Fruit fly (Drosophila melanogaster) whole organism, embryonic: ENCODE results near the gene Cpr67Fb.

Source experiments
- Abd-B ChIP-seq: fragments of 200-800 bp; sonication (Bioruptor generic); optimal IDR thresholded peaks from 2 replicates; lab custom pipeline; 2018; ENCODE audit warnings: missing biosample characterization, mild to moderate bottlenecking, missing genetic modification characterization, moderate library complexity
- Awh ChIP-seq: fragments of 200-800 bp; sonication (Bioruptor generic); IDR thresholded peaks from 2 replicates; pipeline ENCODE4, ENCODE4 v1.3.6; 2022; ENCODE audit warnings: missing biosample characterization, missing genetic modification characterization
- CG11723 ChIP-seq: fragments of 200-800 bp; sonication (Bioruptor generic); optimal IDR thresholded peaks from 2 replicates; lab custom pipeline; 2017; ENCODE audit warnings: missing biosample characterization, mild to moderate bottlenecking, missing genetic modification characterization
- CG2889 ChIP-seq: fragments of 200-800 bp; sonication (Bioruptor generic); IDR thresholded peaks from 3 replicates; pipeline ENCODE4 v1.3.6; 2022; ENCODE audit warnings: missing biosample characterization, missing genetic modification characterization
- CG3163 ChIP-seq: fragments of 200-800 bp; sonication (Bioruptor generic); optimal IDR thresholded peaks from 3 replicates; lab custom pipeline; 2016; ENCODE audit warnings: missing biosample characterization, missing genetic modification characterization
- CG34376 ChIP-seq: fragments of 200-800 bp; sonication (Bioruptor generic); optimal IDR thresholded peaks from 2 replicates; lab custom pipeline; 2018; ENCODE audit warnings: missing biosample characterization, mild to moderate bottlenecking, missing genetic modification characterization
- CG4730 ChIP-seq: fragments of 200-800 bp; sonication (Bioruptor generic); IDR thresholded peaks from 2 replicates; pipeline ENCODE4 v1.3.6; 2022; ENCODE audit warnings: missing biosample characterization, missing genetic modification characterization
- CG4820 ChIP-seq: fragments of 200-800 bp; sonication (Bioruptor generic); optimal IDR thresholded peaks from 3 replicates; lab custom pipeline; 2016; ENCODE audit warnings: missing biosample characterization, missing genetic modification characterization
- CG6765 ChIP-seq: fragments of 200-800 bp; sonication (Bioruptor generic); optimal IDR thresholded peaks from 3 replicates; lab custom pipeline; 2017; ENCODE audit warnings: missing biosample characterization, mild to moderate bottlenecking, missing genetic modification characterization
- CG9797 ChIP-seq: fragments of 200-800 bp; sonication (Bioruptor generic); optimal IDR thresholded peaks from 3 replicates; lab custom pipeline; 2018; ENCODE audit warnings: missing biosample characterization, mild to moderate bottlenecking, missing genetic modification characterization
- Dfd ChIP-seq, 2 experiments: fragments of >200 bp; optimal IDR thresholded peaks; 2 replicates each; lab custom pipeline; 2017; ENCODE audit warnings: missing biosample characterization in 2 of 2, missing genetic modification characterization in 2 of 2
- Dip2 ChIP-seq: fragments of 200-800 bp; sonication (Bioruptor generic); IDR thresholded peaks from 2 replicates; pipeline ENCODE4 v1.3.6; 2022; ENCODE audit warnings: missing biosample characterization, missing genetic modification characterization
- Doc2 ChIP-seq: fragments of 200-800 bp; sonication (Bioruptor generic); IDR thresholded peaks from 2 replicates; pipeline ENCODE4 v1.3.6; 2022; ENCODE audit warnings: missing biosample characterization, missing genetic modification characterization
- Dref ChIP-seq: fragments of 200-800 bp; sonication (Bioruptor generic); IDR thresholded peaks from 2 replicates; pipeline ENCODE4 v1.3.6; 2022; ENCODE audit warnings: missing biosample characterization, missing genetic modification characterization
- Drgx ChIP-seq: fragments of 200-800 bp; sonication (Bioruptor generic); IDR thresholded peaks from 2 replicates; pipeline ENCODE4 v1.3.6; 2022; ENCODE audit warnings: missing biosample characterization, missing genetic modification characterization
- Fer1 ChIP-seq: fragments of 200-800 bp; sonication (Bioruptor generic); optimal IDR thresholded peaks from 2 replicates; lab custom pipeline; 2017; ENCODE audit warnings: missing biosample characterization, mild to moderate bottlenecking, missing genetic modification characterization
- Gsc ChIP-seq: fragments of 200-800 bp; sonication (Bioruptor generic); IDR thresholded peaks from 2 replicates; pipeline ENCODE4 v1.3.6; 2022; ENCODE audit warnings: missing biosample characterization, missing genetic modification characterization
- HLH3B ChIP-seq: fragments of 200-800 bp; sonication (Bioruptor generic); IDR thresholded peaks from 2 replicates; pipeline ENCODE4 v1.3.6; 2022; ENCODE audit warnings: missing biosample characterization, missing genetic modification characterization
- Hmr ChIP-seq: fragments of 200-800 bp; sonication (Bioruptor generic); optimal IDR thresholded peaks from 3 replicates; lab custom pipeline; 2017; ENCODE audit warnings: mild to moderate bottlenecking, missing biosample characterization, missing genetic modification reagents, missing genetic modification characterization
- Mrtf ChIP-seq: fragments of 200-800 bp; sonication (Bioruptor generic); IDR thresholded peaks from 3 replicates; pipeline ENCODE4 v1.3.6; 2022; ENCODE audit warnings: missing biosample characterization, missing genetic modification characterization
- cg ChIP-seq: fragments of 200-800 bp; sonication (Bioruptor generic); optimal IDR thresholded peaks from 3 replicates; lab custom pipeline; 2019; ENCODE audit warnings: missing biosample characterization, mild to moderate bottlenecking, missing genetic modification characterization, moderate library complexity
- ci ChIP-seq: fragments of 200-800 bp; sonication (Bioruptor generic); IDR thresholded peaks from 3 replicates; pipeline ENCODE4 v1.3.6; 2022; ENCODE audit warnings: missing biosample characterization, missing genetic modification characterization
- corto ChIP-seq: fragments of 200-800 bp; sonication (Bioruptor generic); optimal IDR thresholded peaks from 2 replicates; lab custom pipeline; 2016; ENCODE audit warnings: missing biosample characterization, mild to moderate bottlenecking, missing genetic modification characterization, moderate library complexity
- ewg ChIP-seq: fragments of 200-800 bp; sonication (Bioruptor generic); optimal IDR thresholded peaks from 3 replicates; lab custom pipeline; 2017; ENCODE audit warnings: mild to moderate bottlenecking, missing biosample characterization, missing genetic modification reagents, missing genetic modification characterization
- grau ChIP-seq: fragments of 200-800 bp; optimal IDR thresholded peaks from 3 replicates; lab custom pipeline; 2019; ENCODE audit warnings: missing biosample characterization, mild to moderate bottlenecking, missing genetic modification characterization, moderate library complexity
- lbe ChIP-seq: fragments of 200-800 bp; sonication (Bioruptor generic); optimal IDR thresholded peaks from 2 replicates; lab custom pipeline; 2016; ENCODE audit warnings: missing biosample characterization, mild to moderate bottlenecking, missing genetic modification characterization
- lola ChIP-seq, 3 experiments: fragments of >200 bp in 2 of 3; fragments of 200-800 bp in 1 of 3; sonication (Bioruptor generic) in 1 of 3; optimal IDR thresholded peaks; 2 replicates each; lab custom pipeline; 2017 to 2019; ENCODE audit warnings: missing biosample characterization in 3 of 3, missing genetic modification characterization in 3 of 3, mild to moderate bottlenecking in 1 of 3, moderate library complexity in 1 of 3
- nom ChIP-seq: fragments of 200-800 bp; sonication (Bioruptor generic); optimal IDR thresholded peaks from 2 replicates; lab custom pipeline; 2017; ENCODE audit warnings: missing biosample characterization, missing genetic modification characterization, mild to moderate bottlenecking, moderate library complexity, missing genetic modification reagents
- org-1 ChIP-seq: fragments of 200-800 bp; sonication (Bioruptor generic); optimal IDR thresholded peaks from 2 replicates; lab custom pipeline; 2017; ENCODE audit warnings: missing biosample characterization, missing genetic modification characterization
- pho ChIP-seq: fragments of 200-800 bp; sonication (Bioruptor generic); optimal IDR thresholded peaks from 2 replicates; lab custom pipeline; 2016; ENCODE audit warnings: missing biosample characterization, missing genetic modification characterization
- pita ChIP-seq: fragments of 200-800 bp; sonication (Bioruptor generic); optimal IDR thresholded peaks from 2 replicates; lab custom pipeline; 2017; ENCODE audit warnings: missing biosample characterization, mild to moderate bottlenecking, missing genetic modification characterization
- sens ChIP-seq: fragments of 200-800 bp; sonication (Bioruptor generic); peaks from one replicate; lab custom pipeline; 2016; ENCODE audit warnings: missing biosample characterization, missing genetic modification characterization
- sob ChIP-seq: fragments of 200-800 bp; sonication (Bioruptor generic); IDR thresholded peaks from 2 replicates; pipeline ENCODE4 v1.3.6; 2022; ENCODE audit warnings: missing biosample characterization, missing genetic modification characterization
- stwl ChIP-seq: fragments of 200-800 bp; sonication (Bioruptor generic); optimal IDR thresholded peaks from 3 replicates; lab custom pipeline; 2018; ENCODE audit warnings: missing biosample characterization, mild to moderate bottlenecking, missing genetic modification characterization, moderate library complexity
- vnd ChIP-seq: fragments of 200-800 bp; sonication (Bioruptor generic); IDR thresholded peaks from 3 replicates; pipeline ENCODE4 v1.3.6; 2022; ENCODE audit warnings: missing biosample characterization, missing genetic modification characterization; ENCODE audit not compliant: partially characterized antibody
- z ChIP-seq: fragments of 200-800 bp; sonication (Bioruptor generic); IDR thresholded peaks from 3 replicates; pipeline ENCODE4 v1.3.6; 2022; ENCODE audit warnings: missing biosample characterization, missing genetic modification characterization
- zen2 ChIP-seq: fragments of 200-800 bp; sonication (Bioruptor generic); IDR thresholded peaks from 3 replicates; pipeline ENCODE4 v1.3.6; 2022; ENCODE audit warnings: missing biosample characterization, missing genetic modification characterization; ENCODE audit not compliant: partially characterized antibody

Gene Cpr67Fb

DNA sequence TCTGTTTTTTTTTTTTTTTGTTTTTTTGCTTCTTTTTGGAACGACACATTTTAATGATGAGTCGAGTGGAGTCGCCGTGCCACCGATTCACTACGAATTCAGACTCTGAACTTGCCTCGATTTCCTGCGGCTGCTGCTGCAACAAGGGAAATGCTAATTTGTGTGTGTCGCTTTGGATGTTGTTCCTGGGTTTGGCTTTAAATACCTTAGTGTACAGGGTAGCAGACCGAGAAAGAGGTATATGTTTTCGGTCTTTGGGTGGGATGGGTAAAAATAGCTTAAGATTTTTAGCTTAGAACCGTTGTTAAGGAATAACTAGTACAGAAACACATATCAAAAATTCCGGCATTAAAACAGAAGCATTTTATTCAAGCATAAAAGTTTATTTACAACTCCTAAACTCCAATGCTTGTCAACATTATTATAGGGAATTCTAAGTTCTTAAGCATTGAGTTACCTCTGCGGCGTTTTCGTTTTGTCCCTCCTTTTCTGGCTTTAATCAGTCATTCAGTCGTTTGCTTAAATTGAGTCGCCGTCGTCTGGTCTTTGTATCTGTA is 41.1 kb downstream of the Cpr67Fb start (continued):
- TF ChIP-seq sob (GFP tag; lab: Robert Waterston, UW), result no peak

DNA sequence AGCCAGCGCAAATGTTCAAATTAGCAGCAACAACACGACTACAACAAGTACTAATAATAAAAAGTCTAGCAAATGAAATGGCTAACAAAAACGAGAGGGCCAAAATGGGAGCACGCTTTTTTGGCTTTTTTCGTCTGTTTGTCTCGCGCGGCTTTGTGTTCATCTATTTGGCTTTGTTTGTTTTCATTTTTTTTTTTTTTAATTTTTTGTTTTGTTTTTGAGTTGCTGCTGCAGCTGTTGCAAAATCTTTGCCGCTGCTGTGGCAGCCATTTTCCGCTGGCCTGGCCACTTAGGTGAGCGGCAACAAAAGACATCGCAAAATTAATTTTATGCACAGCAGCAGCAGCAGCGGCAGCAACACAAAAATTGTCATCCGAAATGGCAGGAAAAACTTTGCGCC is 44.1 kb downstream of the Cpr67Fb start:
- TF ChIP-seq Drgx (GFP tag; lab: Robert Waterston, UW), result peak; percentile 42; the same call in 1 of the 2 replicates
- no peak for TF ChIP-seq Hmr (GFP tag; lab: Kevin White, UChicago)

DNA sequence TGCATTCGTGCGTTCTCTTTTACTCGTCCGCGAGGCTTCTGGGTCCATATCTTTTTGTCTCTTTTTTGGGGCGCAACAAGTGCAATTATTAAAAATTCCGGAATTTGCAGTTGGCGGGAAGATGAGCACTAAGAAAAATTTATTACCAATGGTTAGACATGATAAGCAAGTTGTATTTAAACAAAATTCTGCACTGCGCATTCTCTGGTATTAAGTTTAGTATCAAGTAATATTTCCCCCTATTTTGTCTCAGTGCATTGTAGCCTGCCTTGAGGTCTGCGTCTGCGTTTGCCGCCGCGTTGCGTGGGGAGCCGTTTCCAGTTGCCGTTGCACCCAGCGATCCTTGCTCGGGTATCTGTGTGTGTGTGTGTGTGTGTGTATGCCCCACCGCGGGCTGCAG is 46.3 kb downstream of the Cpr67Fb start:
- TF ChIP-seq Fer1 (GFP tag; lab: Kevin White, UChicago) (no peak), Drgx (GFP tag; lab: Robert Waterston, UW) (0 out of 2 replicates have a peak, but pooled peaks have one; percentile 18), ci (no peak), Gsc (no peak), lbe (GFP tag; lab: Kevin White, UChicago) (peak; percentile 42), ewg (no peak), vnd (GFP tag; lab: Robert Waterston, UW) (no peak), CG9797 (GFP tag; lab: Kevin White, UChicago) (no peak), pita (GFP tag; lab: Kevin White, UChicago) (no peak), Dfd (GFP tag; optimal IDR thresholded peaks at IDR 0.05; lab: Kevin White, UChicago) (peak in 1 of 2 experiments; percentile 60), CG4820 (GFP tag; lab: Kevin White, UChicago) (no peak), corto (peak; percentile 30), sens (GFP tag; lab: Kevin White, UChicago) (peak; percentile 36), Dip2 (GFP tag; lab: Robert Waterston, UW) (no peak), pho (no peak), Abd-B (no peak), CG3163 (GFP tag; lab: Kevin White, UChicago) (no peak), nom (GFP tag; lab: Kevin White, UChicago) (peak; percentile 77), Awh (GFP tag; lab: Robert Waterston, UW) (no peak), HLH3B (GFP tag; lab: Robert Waterston, UW) (no peak), CG34376 (GFP tag; lab: Kevin White, UChicago) (no peak)

DNA sequence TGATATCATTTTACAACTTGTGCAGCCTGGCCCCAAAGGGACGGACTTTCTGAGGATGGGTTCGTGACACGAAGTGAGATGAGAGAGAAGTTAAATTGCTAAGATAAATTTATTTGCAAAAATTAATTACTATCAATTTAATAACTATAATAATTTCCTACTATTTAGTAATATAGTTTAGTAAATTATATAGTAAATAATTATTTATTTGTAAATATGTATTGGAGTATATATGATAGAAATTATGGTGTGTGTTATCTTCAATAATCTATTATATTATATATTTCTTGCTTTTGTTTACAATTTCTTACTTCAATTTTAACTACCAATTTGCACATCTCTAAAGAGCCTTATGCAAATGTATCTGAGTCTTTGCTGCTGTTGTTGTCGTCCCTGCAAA is 48.6 kb downstream of the Cpr67Fb start:
- TF ChIP-seq CG2889 (GFP tag; lab: Robert Waterston, UW) (no peak), vnd (GFP tag; lab: Robert Waterston, UW) (no peak), cg (GFP tag; lab: Kevin White, UChicago) (no peak), CG11723 (no peak), Doc2 (GFP tag; lab: Robert Waterston, UW) (no peak), CG6765 (GFP tag; lab: Kevin White, UChicago) (no peak), z (GFP tag; lab: Robert Waterston, UW) (no peak), Mrtf (GFP tag; lab: Robert Waterston, UW) (no peak), stwl (no peak), org-1 (no peak), lola (GFP tag; optimal IDR thresholded peaks at IDR 0.05; lab: Kevin White, UChicago) (no peak), zen2 (GFP tag; lab: Robert Waterston, UW) (no peak), CG4730 (GFP tag; lab: Robert Waterston, UW) (no peak), grau (tag; lab: Kevin White, UChicago) (no peak), Dref (GFP tag; lab: Robert Waterston, UW) (no peak)
